Fruit fly (Drosophila melanogaster) whole organism, embryonic: ENCODE results near the gene ssh.

Source experiments
- CG10267 ChIP-seq: fragments of 200-800 bp; sonication (Bioruptor generic); optimal IDR thresholded peaks from 2 replicates; lab custom pipeline; 2018; ENCODE audit warnings: missing biosample characterization, mild to moderate bottlenecking, missing genetic modification characterization, moderate library complexity
- CG10462 ChIP-seq: fragments of 200-800 bp; sonication (Bioruptor generic); optimal IDR thresholded peaks from 2 replicates; lab custom pipeline; 2016; ENCODE audit warnings: missing biosample characterization, missing genetic modification characterization
- CG11247 ChIP-seq: fragments of 200-800 bp; sonication (Bioruptor generic); IDR thresholded peaks from 2 replicates; pipeline ENCODE4 v1.3.6; 2022; ENCODE audit warnings: missing biosample characterization, missing genetic modification characterization
- CG1233 ChIP-seq: fragments of 200-800 bp; sonication (Bioruptor generic); optimal IDR thresholded peaks from 4 replicates; lab custom pipeline; 2018; ENCODE audit warnings: missing biosample characterization, mild to moderate bottlenecking, missing genetic modification characterization
- CG15269 ChIP-seq: fragments of 200-800 bp; sonication (Bioruptor generic); optimal IDR thresholded peaks from 2 replicates; lab custom pipeline; 2018; ENCODE audit warnings: missing biosample characterization, mild to moderate bottlenecking, missing genetic modification characterization, moderate library complexity
- CG1647 ChIP-seq: fragments of 200-800 bp; sonication (Bioruptor generic); optimal IDR thresholded peaks from 3 replicates; lab custom pipeline; 2016; ENCODE audit warnings: missing biosample characterization, missing genetic modification characterization
- CG17829 ChIP-seq: fragments of 200-800 bp; optimal IDR thresholded peaks from 2 replicates; lab custom pipeline; 2019; ENCODE audit warnings: missing biosample characterization, mild to moderate bottlenecking, missing genetic modification characterization, moderate library complexity
- CG2120 ChIP-seq: fragments of 200-800 bp; sonication (Bioruptor generic); optimal IDR thresholded peaks from 3 replicates; lab custom pipeline; 2016; ENCODE audit warnings: missing biosample characterization, missing genetic modification characterization
- CG32532 ChIP-seq: fragments of 200-800 bp; sonication (Bioruptor generic); IDR thresholded peaks from 2 replicates; pipeline ENCODE4 v1.3.6; 2022; ENCODE audit warnings: missing biosample characterization, missing genetic modification characterization
- CG4707 ChIP-seq: fragments of 200-800 bp; sonication (Bioruptor generic); optimal IDR thresholded peaks from 2 replicates; lab custom pipeline; 2018; ENCODE audit warnings: missing biosample characterization, mild to moderate bottlenecking, missing genetic modification characterization, moderate library complexity
- CG4820 ChIP-seq: fragments of 200-800 bp; sonication (Bioruptor generic); optimal IDR thresholded peaks from 3 replicates; lab custom pipeline; 2016; ENCODE audit warnings: missing biosample characterization, missing genetic modification characterization
- CG6254 ChIP-seq: fragments of 200-800 bp; sonication (Bioruptor generic); optimal IDR thresholded peaks from 3 replicates; lab custom pipeline; 2017; ENCODE audit warnings: mild to moderate bottlenecking, missing biosample characterization, missing genetic modification reagents, missing genetic modification characterization
- CG8765 ChIP-seq: fragments of 200-800 bp; sonication (Bioruptor generic); IDR thresholded peaks from 2 replicates; pipeline ENCODE4 v1.3.6; 2022; ENCODE audit warnings: missing biosample characterization, missing genetic modification characterization
- CG9932 ChIP-seq: fragments of 200-800 bp; sonication (Bioruptor generic); IDR thresholded peaks from 2 replicates; pipeline ENCODE4 v1.3.6; 2022; ENCODE audit warnings: missing biosample characterization, missing genetic modification characterization
- Camta ChIP-seq: fragments of 200-800 bp; sonication (Bioruptor generic); optimal IDR thresholded peaks from 2 replicates; lab custom pipeline; 2016; ENCODE audit warnings: missing biosample characterization, missing genetic modification characterization
- CoRest ChIP-seq: fragments of 200-800 bp; sonication (Bioruptor generic); optimal IDR thresholded peaks from 3 replicates; lab custom pipeline; 2018; ENCODE audit warnings: missing biosample characterization, mild to moderate bottlenecking, missing genetic modification characterization, moderate library complexity
- Deaf1 ChIP-seq: fragments of 200-800 bp; optimal IDR thresholded peaks from 3 replicates; lab custom pipeline; 2019; ENCODE audit warnings: missing biosample characterization, mild to moderate bottlenecking, missing genetic modification characterization, moderate library complexity
- Dfd ChIP-seq, 2 experiments: fragments of >200 bp; optimal IDR thresholded peaks; 2 replicates each; lab custom pipeline; 2017; ENCODE audit warnings: missing biosample characterization in 2 of 2, missing genetic modification characterization in 2 of 2
- Drgx ChIP-seq: fragments of 200-800 bp; sonication (Bioruptor generic); IDR thresholded peaks from 2 replicates; pipeline ENCODE4 v1.3.6; 2022; ENCODE audit warnings: missing biosample characterization, missing genetic modification characterization
- HLH3B ChIP-seq: fragments of 200-800 bp; sonication (Bioruptor generic); IDR thresholded peaks from 2 replicates; pipeline ENCODE4 v1.3.6; 2022; ENCODE audit warnings: missing biosample characterization, missing genetic modification characterization
- HmgZ ChIP-seq: fragments of 200-800 bp; sonication (Bioruptor generic); optimal IDR thresholded peaks from 2 replicates; lab custom pipeline; 2018; ENCODE audit warnings: missing biosample characterization, mild to moderate bottlenecking, missing genetic modification characterization
- Jarid2 ChIP-seq: fragments of 200-800 bp; sonication (Bioruptor generic); optimal IDR thresholded peaks from 3 replicates; lab custom pipeline; 2017; ENCODE audit warnings: mild to moderate bottlenecking, missing biosample characterization, missing genetic modification reagents, missing genetic modification characterization
- Kr ChIP-seq: fragments of 200-800 bp; sonication (Bioruptor generic); optimal IDR thresholded peaks from 2 replicates; lab custom pipeline; 2017; ENCODE audit warnings: missing biosample characterization, mild to moderate bottlenecking, missing genetic modification characterization
- MBD-R2 ChIP-seq: fragments of 200-800 bp; sonication (Bioruptor generic); IDR thresholded peaks from 2 replicates; pipeline ENCODE4 v1.3.6; 2022; ENCODE audit warnings: missing biosample characterization, missing genetic modification characterization
- Nf-YB ChIP-seq: fragments of 200-800 bp; sonication (Bioruptor generic); optimal IDR thresholded peaks from 3 replicates; lab custom pipeline; 2019; ENCODE audit warnings: missing biosample characterization, mild to moderate bottlenecking, missing genetic modification characterization, moderate library complexity
- Oaz ChIP-seq: fragments of 200-800 bp; sonication (Bioruptor generic); IDR thresholded peaks from 2 replicates; pipeline ENCODE4 v1.3.6; 2022; ENCODE audit warnings: missing biosample characterization, missing genetic modification characterization
- PHDP ChIP-seq: fragments of 200-800 bp; sonication (Bioruptor generic); optimal IDR thresholded peaks from 3 replicates; lab custom pipeline; 2018; ENCODE audit warnings: missing biosample characterization, mild to moderate bottlenecking, missing genetic modification characterization, moderate library complexity
- Poxn ChIP-seq: fragments of 200-800 bp; sonication (Bioruptor generic); IDR thresholded peaks from 2 replicates; pipeline ENCODE4 v1.3.6; 2022; ENCODE audit warnings: missing biosample characterization, missing genetic modification characterization
- Xbp1 ChIP-seq: fragments of 200-800 bp; sonication (Bioruptor generic); optimal IDR thresholded peaks from 3 replicates; lab custom pipeline; 2016; ENCODE audit warnings: missing biosample characterization, mild to moderate bottlenecking, missing genetic modification characterization
- Xrp1 ChIP-seq: fragments of 200-800 bp; sonication (Bioruptor generic); IDR thresholded peaks from 2 replicates; pipeline ENCODE4 v1.3.6; 2022; ENCODE audit warnings: missing biosample characterization, missing genetic modification characterization
- bsh ChIP-seq, 2 experiments: fragments of 200-800 bp; sonication (Bioruptor generic); optimal IDR thresholded peaks; 2 replicates each; lab custom pipeline; 2017 to 2018; ENCODE audit warnings: mild to moderate bottlenecking in 2 of 2, missing biosample characterization in 2 of 2, missing genetic modification characterization in 2 of 2, moderate library complexity in 1 of 2
- ci ChIP-seq: fragments of 200-800 bp; sonication (Bioruptor generic); IDR thresholded peaks from 3 replicates; pipeline ENCODE4 v1.3.6; 2022; ENCODE audit warnings: missing biosample characterization, missing genetic modification characterization
- dan ChIP-seq: fragments of 200-800 bp; sonication (Bioruptor generic); IDR thresholded peaks from 2 replicates; pipeline ENCODE4 v1.3.6; 2022; ENCODE audit warnings: missing biosample characterization, missing genetic modification characterization
- dpn ChIP-seq, 2 experiments: fragments of 200-800 bp; sonication (Bioruptor generic); optimal IDR thresholded peaks; 3 replicates each; lab custom pipeline; 2016; ENCODE audit warnings: missing biosample characterization in 2 of 2, missing genetic modification characterization in 2 of 2
- esg ChIP-seq: fragments of 200-800 bp; sonication (Bioruptor generic); conservative IDR thresholded peaks from 2 replicates; pipeline ENCODE4 v1.3.6; 2022; ENCODE audit warnings: missing biosample characterization, missing genetic modification characterization
- ewg ChIP-seq: fragments of 200-800 bp; sonication (Bioruptor generic); optimal IDR thresholded peaks from 3 replicates; lab custom pipeline; 2017; ENCODE audit warnings: mild to moderate bottlenecking, missing biosample characterization, missing genetic modification reagents, missing genetic modification characterization
- exex ChIP-seq: fragments of 200-800 bp; sonication (Bioruptor generic); optimal IDR thresholded peaks from 4 replicates; lab custom pipeline; 2018; ENCODE audit warnings: missing biosample characterization, mild to moderate bottlenecking, missing genetic modification characterization, moderate library complexity
- h ChIP-seq: fragments of >200 bp; optimal IDR thresholded peaks from 2 replicates; lab custom pipeline; 2017
- kni ChIP-seq: fragments of 200-800 bp; sonication (Bioruptor generic); optimal IDR thresholded peaks from 3 replicates; lab custom pipeline; 2017; ENCODE audit warnings: mild to moderate bottlenecking, missing biosample characterization, missing genetic modification reagents, missing genetic modification characterization
- lab ChIP-seq: fragments of 200-800 bp; sonication (Bioruptor generic); optimal IDR thresholded peaks from 3 replicates; lab custom pipeline; 2017; ENCODE audit warnings: missing biosample characterization, missing genetic modification characterization, mild to moderate bottlenecking, moderate library complexity, missing genetic modification reagents
- org-1 ChIP-seq: fragments of 200-800 bp; sonication (Bioruptor generic); optimal IDR thresholded peaks from 2 replicates; lab custom pipeline; 2017; ENCODE audit warnings: missing biosample characterization, missing genetic modification characterization
- sens-2 ChIP-seq: fragments of 200-800 bp; sonication (Bioruptor generic); IDR thresholded peaks from 2 replicates; pipeline ENCODE4 v1.3.6; 2022; ENCODE audit warnings: missing biosample characterization, missing genetic modification characterization
- slbo ChIP-seq: fragments of 200-800 bp; sonication (Bioruptor generic); IDR thresholded peaks from 2 replicates; pipeline ENCODE4 v1.3.6; 2022; ENCODE audit warnings: missing biosample characterization, missing genetic modification characterization
- so ChIP-seq: fragments of 200-800 bp; sonication (Bioruptor generic); IDR thresholded peaks from 3 replicates; pipeline ENCODE4 v1.3.6; 2022; ENCODE audit warnings: missing biosample characterization, missing genetic modification characterization
- tio ChIP-seq: fragments of 200-800 bp; sonication (Bioruptor generic); optimal IDR thresholded peaks from 2 replicates; lab custom pipeline; 2017; ENCODE audit warnings: missing biosample characterization, missing genetic modification characterization, inconsistent platforms
- ttk ChIP-seq: fragments of 200-800 bp; sonication (Bioruptor generic); IDR thresholded peaks from 2 replicates; pipeline ENCODE4 v2.1.2; 2022; ENCODE audit warnings: missing biosample characterization, missing genetic modification characterization
- tup ChIP-seq: fragments of 200-800 bp; sonication (Bioruptor generic); optimal IDR thresholded peaks from 2 replicates; lab custom pipeline; 2016; ENCODE audit warnings: missing biosample characterization, mild to moderate bottlenecking, missing genetic modification characterization, moderate library complexity
- wek ChIP-seq: fragments of 200-800 bp; sonication (Bioruptor generic); optimal IDR thresholded peaks from 3 replicates; lab custom pipeline; 2018; ENCODE audit warnings: missing biosample characterization, mild to moderate bottlenecking, missing genetic modification characterization, moderate library complexity
- zfh2 ChIP-seq: fragments of 200-800 bp; sonication (Bioruptor generic); optimal IDR thresholded peaks from 2 replicates; lab custom pipeline; 2016; ENCODE audit warnings: missing biosample characterization, missing genetic modification characterization

The ssh gene

DNA sequence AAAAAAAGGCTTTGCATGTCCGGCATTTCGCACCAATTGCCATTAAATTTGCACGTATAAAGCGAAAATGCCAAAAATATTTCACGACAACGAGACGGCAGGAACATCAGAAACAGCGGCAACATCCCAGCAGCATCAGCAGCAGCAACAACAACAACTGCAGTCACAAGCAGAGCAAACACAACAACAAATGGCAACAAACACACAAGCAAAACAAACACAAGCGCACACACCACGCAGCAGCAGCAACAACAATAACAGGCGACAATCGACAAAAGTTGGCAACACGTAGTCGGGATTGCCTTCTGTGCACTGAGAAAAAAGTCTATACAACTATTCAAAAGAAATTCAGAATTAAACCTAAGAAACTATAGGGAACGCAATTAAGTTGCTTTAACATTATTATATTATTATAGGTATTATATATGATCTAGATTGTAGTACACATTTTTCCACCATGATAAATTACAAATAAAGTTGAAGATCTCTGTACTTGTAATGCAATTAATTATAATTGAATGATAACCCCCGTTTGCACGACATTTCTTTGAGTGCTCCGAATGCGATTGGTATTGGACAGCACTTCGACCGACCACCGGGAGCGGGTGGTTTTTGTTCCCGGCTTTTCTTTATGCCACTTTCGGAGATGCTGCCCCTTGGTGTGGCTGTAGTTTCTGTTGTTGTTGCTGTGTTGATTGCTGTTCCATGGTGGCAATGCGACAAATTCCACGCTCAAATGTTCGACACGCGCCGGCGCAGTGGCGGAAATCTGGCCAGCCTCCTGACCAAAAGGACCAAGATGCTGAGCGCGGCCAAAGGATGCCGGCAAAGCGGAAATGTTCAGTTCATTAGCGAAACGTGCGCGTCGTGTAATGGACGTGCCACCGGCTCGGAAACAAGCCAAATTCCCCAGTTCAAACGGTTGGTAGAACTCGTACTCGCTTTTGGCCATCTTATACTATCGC is 39.1 kb upstream of the ssh start, which contains the start of gene tnc (continued):
- TF ChIP-seq bsh (GFP tag; optimal IDR thresholded peaks at IDR 0.05; lab: Kevin White, UChicago) (peak; percentile 42 to 54), CG10462 (GFP tag; lab: Kevin White, UChicago) (peak; percentile 0), CG6254 (peak; percentile 8), esg (GFP tag; lab: Robert Waterston, UW) (peak; percentile 56), MBD-R2 (GFP tag; lab: Robert Waterston, UW) (no peak), CG32532 (GFP tag; lab: Robert Waterston, UW) (peak; percentile 21; the same call in 1 of the 2 replicates), CG17829 (peak; percentile 62), tup (GFP tag; lab: Kevin White, UChicago) (no peak), CG11247 (GFP tag; lab: Robert Waterston, UW) (no peak), zfh2 (GFP tag; lab: Kevin White, UChicago) (no peak), CG15269 (tag; lab: Kevin White, UChicago) (peak; percentile 66), kni (GFP tag; lab: Kevin White, UChicago) (no peak), CG2120 (GFP tag; lab: Kevin White, UChicago) (peak; percentile 48), ci (no peak), lab (GFP tag; lab: Kevin White, UChicago) (peak; percentile 75), Xbp1 (GFP tag; lab: Kevin White, UChicago) (peak; percentile 30), dpn (GFP tag; optimal IDR thresholded peaks at IDR 0.05; lab: Kevin White, UChicago) (peak in 1 of 2 experiments; percentile 29), Poxn (GFP tag; lab: Robert Waterston, UW) (no peak), dan (no peak), ttk (GFP tag; lab: Robert Waterston, UW) (no peak), tio (GFP tag; lab: Kevin White, UChicago) (peak; percentile 47), Camta (GFP tag; lab: Kevin White, UChicago) (no peak), Deaf1 (tag; lab: Kevin White, UChicago) (peak; percentile 42), h (lab: Kevin White, UChicago) (no peak), CG8765 (no peak), Jarid2 (peak; percentile 17), Dfd (GFP tag; optimal IDR thresholded peaks at IDR 0.05; lab: Kevin White, UChicago) (peak in 1 of 2 experiments; percentile 54), slbo (GFP tag; lab: Robert Waterston, UW) (peak; percentile 53), Kr (no peak), exex (peak; percentile 2), so (GFP tag; lab: Robert Waterston, UW) (peak; percentile 43; the same call in 1 of the 3 replicates), HmgZ (tag; lab: Kevin White, UChicago) (peak; percentile 14), Nf-YB (GFP tag; lab: Kevin White, UChicago) (peak; percentile 11), CG9932 (GFP tag; lab: Robert Waterston, UW) (peak; percentile 35; the same call in 1 of the 2 replicates), CG10267 (tag; lab: Kevin White, UChicago) (peak; percentile 42), org-1 (peak; percentile 51), Drgx (GFP tag; lab: Robert Waterston, UW) (peak; percentile 76), sens-2 (GFP tag; lab: Robert Waterston, UW) (no peak), wek (GFP tag; lab: Kevin White, UChicago) (no peak), CG4707 (GFP tag; lab: Kevin White, UChicago) (no peak), HLH3B (0 out of 2 replicates have a peak, but pooled peaks have one; percentile 31), PHDP (tag; lab: Kevin White, UChicago) (peak; percentile 61), Oaz (0 out of 2 replicates have a peak, but pooled peaks have one; percentile 18), CoRest (tag; lab: Kevin White, UChicago) (peak; percentile 73), ewg (GFP tag; lab: Kevin White, UChicago) (peak; percentile 68), CG1647 (no peak), CG1233 (GFP tag; lab: Kevin White, UChicago) (peak; percentile 4), CG4820 (GFP tag; lab: Kevin White, UChicago) (peak; percentile 4), Xrp1 (peak; percentile 34; the same call in 1 of the 2 replicates)
